Worm (Caenorhabditis elegans) whole organism, early embryonic: Measurements from ENCODE around the gene Y116A8C.468.

Source experiments
- F13C5.2 ChIP-seq: sonication (generic microtip); optimal IDR thresholded peaks from 2 replicates; lab custom pipeline; 2017; ENCODE audit warnings: mild to moderate bottlenecking, missing genetic modification characterization, inconsistent platforms, missing compliant biosample characterization
- aly-1 ChIP-seq: sonication (generic microtip); optimal IDR thresholded peaks from 2 replicates; lab custom pipeline; 2016; ENCODE audit warnings: missing genetic modification characterization, missing compliant biosample characterization
- ama-1 ChIP-seq: fragments of 150-350 bp; optimal IDR thresholded peaks from 2 replicates; lab custom pipeline; 2014
- ceh-36 ChIP-seq: sonication (generic microtip); optimal IDR thresholded peaks from 2 replicates; lab custom pipeline; 2016; ENCODE audit warnings: missing genetic modification characterization, inconsistent platforms, missing compliant biosample characterization
- ets-7 ChIP-seq: sonication (generic microtip); optimal IDR thresholded peaks from 2 replicates; lab custom pipeline; 2016; ENCODE audit warnings: missing genotype, missing genetic modification characterization, missing compliant biosample characterization
- flt-1 ChIP-seq: fragments of 200-800 bp; sonication (Bioruptor generic); IDR thresholded peaks from 2 replicates; pipeline ENCODE4 v1.3.6; 2022; ENCODE audit warnings: missing genetic modification characterization, missing compliant biosample characterization
- hmbx-1 ChIP-seq: sonication (generic microtip); optimal IDR thresholded peaks from 2 replicates; lab custom pipeline; 2016; ENCODE audit warnings: mild to moderate bottlenecking, missing genetic modification characterization, missing compliant biosample characterization
- hmg-4 ChIP-seq: fragments of 200-800 bp; sonication (Bioruptor generic); optimal IDR thresholded peaks from 2 replicates; lab custom pipeline; 2018; ENCODE audit warnings: mild to moderate bottlenecking, missing genetic modification characterization, missing compliant biosample characterization
- hnd-1 ChIP-seq: sonication (generic microtip); optimal IDR thresholded peaks from 2 replicates; lab custom pipeline; 2016; ENCODE audit warnings: missing genetic modification characterization, missing compliant biosample characterization
- pes-1 ChIP-seq: fragments of 200-800 bp; sonication (Bioruptor generic); IDR thresholded peaks from 2 replicates; pipeline ENCODE4 v1.3.6; 2022; ENCODE audit warnings: missing genetic modification reagents, missing genetic modification characterization, missing compliant biosample characterization
- sea-1 ChIP-seq: fragments of 200-800 bp; sonication (Bioruptor generic); conservative IDR thresholded peaks from 2 replicates; pipeline ENCODE4 v1.3.6; 2022; ENCODE audit warnings: missing genetic modification characterization, missing compliant biosample characterization
- tbx-11 ChIP-seq: fragments of 200-800 bp; sonication (Bioruptor generic); IDR thresholded peaks from 2 replicates; pipeline ENCODE4 v1.3.6; 2022; ENCODE audit warnings: missing genetic modification characterization, missing compliant biosample characterization
- tra-4 ChIP-seq: sonication (generic microtip); optimal IDR thresholded peaks from 2 replicates; lab custom pipeline; 2017; ENCODE audit warnings: missing genetic modification characterization, missing compliant biosample characterization

- TF ChIP-seq ama-1 (lab: Kevin White, UChicago) (no peak), tbx-11 (GFP tag; lab: Robert Waterston, UW) (no peak), tra-4 (tag; lab: Kevin White, UChicago) (no peak), sea-1 (GFP tag; lab: Robert Waterston, UW) (no peak), F13C5.2 (tag; lab: Kevin White, UChicago) (no peak), ceh-36 (tag; lab: Kevin White, UChicago) (no peak), flt-1 (no peak), pes-1 (GFP tag; lab: Robert Waterston, UW) (no peak), hmbx-1 (tag; lab: Kevin White, UChicago) (no peak), hnd-1 (tag; lab: Kevin White, UChicago) (no peak), hmg-4 (GFP tag; lab: Kevin White, UChicago) (no peak), aly-1 (no peak), ets-7 (no peak)
These were observed 3.8 kb downstream of the Y116A8C.468 start for ce11 chrIV:16921999-16922398.
